Fruit fly (Drosophila melanogaster): Measurements from ENCODE around the gene CG43755.

dm6 chr2L:368398-369008 is 38.9 kb upstream of the CG43755 start:
- TF ChIP-seq usp (GFP tag; optimal IDR thresholded peaks at IDR 0.05) (no peak), Dfd (GFP tag; optimal IDR thresholded peaks at IDR 0.05) (no peak), Abd-B (GFP tag; optimal IDR thresholded peaks at IDR 0.05) (no peak), tai (GFP tag; optimal IDR thresholded peaks at IDR 0.05) (no peak), pan (optimal IDR thresholded peaks at IDR 0.05) (no peak), fru (GFP tag; optimal IDR thresholded peaks at IDR 0.05) (no peak), lola (GFP tag; optimal IDR thresholded peaks at IDR 0.05) (no peak), dmrt93B (GFP tag; optimal IDR thresholded peaks at IDR 0.05) (no peak), Dif (GFP tag; optimal IDR thresholded peaks at IDR 0.05; ENCODE audit: partially characterized antibody) (no peak)
